Worm (Caenorhabditis elegans) whole organism, L4 larva: ENCODE results near the gene srw-85.

Source experiments
- R02D3.7 ChIP-seq: fragments of 150-350 bp; sonication (generic microtip); optimal IDR thresholded peaks from 3 replicates; lab custom pipeline; 2014; ENCODE audit warnings: missing biosample characterization, missing genetic modification characterization
- ama-1 ChIP-seq: fragments of 150-350 bp; optimal IDR thresholded peaks from 2 replicates; lab custom pipeline; 2014; ENCODE audit warnings: inconsistent platforms, mixed read lengths
- dmd-8 ChIP-seq: fragments of 200-800 bp; sonication (Bioruptor generic); IDR thresholded peaks from 2 replicates; pipeline ENCODE4 v1.3.6; 2022; ENCODE audit warnings: missing genetic modification characterization, missing compliant biosample characterization
- duxl-1 ChIP-seq: sonication (generic microtip); optimal IDR thresholded peaks from 2 replicates; lab custom pipeline; 2016; ENCODE audit warnings: mild to moderate bottlenecking, missing genetic modification characterization, moderate library complexity, missing compliant biosample characterization; ENCODE audit not compliant: poor library complexity
- nhr-6 ChIP-seq: fragments of 150-350 bp; optimal IDR thresholded peaks from 2 replicates; lab custom pipeline; 2014; ENCODE audit warnings: missing biosample characterization, missing genetic modification characterization
- ztf-11 ChIP-seq: fragments of 150-350 bp; optimal IDR thresholded peaks from 2 replicates; lab custom pipeline; 2014; ENCODE audit warnings: missing biosample characterization, missing genetic modification characterization

- TF ChIP-seq R02D3.7 (no peak), ztf-11 (tag; lab: Kevin White, UChicago) (no peak), duxl-1 (no peak), dmd-8 (GFP tag; lab: Robert Waterston, UW) (no peak), ama-1 (lab: Kevin White, UChicago) (no peak), nhr-6 (tag; lab: Kevin White, UChicago) (no peak)
These were observed 29.5 kb downstream of the srw-85 start for ce11 chrV:19401429-19401828.
